Fruit fly (Drosophila melanogaster): ENCODE measurements around the gene Nepl19.

DNA sequence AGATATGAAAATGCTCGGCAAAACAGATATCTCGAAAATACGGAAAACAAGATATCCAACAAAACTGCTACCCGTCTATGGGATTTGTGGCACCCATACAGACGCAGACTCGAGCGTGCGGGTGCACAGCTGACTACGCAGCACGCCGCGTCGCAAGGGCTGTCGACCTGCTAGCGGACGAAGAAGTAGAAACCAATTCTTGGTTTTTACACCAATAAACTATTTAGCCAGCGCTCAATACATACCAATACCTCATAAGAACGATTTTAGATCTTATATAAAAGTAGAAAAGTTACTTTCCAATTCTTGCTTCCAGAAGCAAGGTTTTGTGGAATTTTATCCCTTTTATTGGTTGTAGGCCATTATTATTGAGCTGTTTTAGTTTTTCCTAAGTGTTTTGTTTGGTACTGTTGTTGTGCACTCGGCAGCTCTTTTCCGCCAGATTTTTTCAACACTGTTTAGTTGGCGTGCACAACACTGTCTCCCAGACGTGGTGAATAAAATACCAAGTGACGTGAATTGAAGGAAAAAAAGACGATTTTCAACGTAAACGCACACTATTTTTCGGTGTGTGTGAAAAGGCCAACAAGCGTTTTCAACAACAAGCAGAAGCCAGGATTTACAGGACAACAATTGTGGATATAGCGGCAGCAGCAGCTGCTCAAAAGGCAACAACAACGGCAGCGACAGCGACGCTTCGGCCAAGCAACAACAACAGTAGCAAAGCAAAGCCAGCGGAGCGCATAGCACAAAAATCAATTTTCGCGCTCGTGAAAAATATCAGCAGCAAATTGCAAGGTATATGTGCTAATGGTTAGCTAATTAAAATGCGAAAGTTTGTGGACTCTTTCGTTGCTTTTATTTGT lies 8.9 kb upstream of the Nepl19 start:
- TF ChIP-seq CTCF (optimal IDR thresholded peaks at IDR 0.05) (no peak), CG8478 (optimal IDR thresholded peaks at IDR 0.05) (no peak)

Data from S2 (cell line).